Worm (Caenorhabditis elegans) whole organism, L4 larva: Measurements from ENCODE around the gene vha-1.

Experiments used
- D1046.2 ChIP-seq: fragments of 200-800 bp; sonication (Bioruptor generic); IDR thresholded peaks from 2 replicates; pipeline ENCODE4 v1.3.6; 2022; ENCODE audit warnings: missing genetic modification characterization, missing compliant biosample characterization
- T20F7.1 ChIP-seq: fragments of 200-800 bp; sonication (Bioruptor generic); optimal IDR thresholded peaks from 2 replicates; lab custom pipeline; 2018; ENCODE audit warnings: mild to moderate bottlenecking, missing genetic modification characterization, missing compliant biosample characterization
- T26A8.4 ChIP-seq: fragments of 200-800 bp; sonication (Bioruptor generic); IDR thresholded peaks from 2 replicates; pipeline ENCODE4 v1.3.6; 2022; ENCODE audit warnings: missing genetic modification characterization, missing compliant biosample characterization
- aha-1 ChIP-seq: fragments of 150-350 bp; peaks from one replicate; lab custom pipeline; 2014; ENCODE audit warnings: missing biosample characterization, missing genetic modification characterization
- arid-1 ChIP-seq: fragments of 200-800 bp; sonication (Bioruptor generic); conservative IDR thresholded peaks from 2 replicates; pipeline ENCODE4 v1.3.6; 2022; ENCODE audit warnings: missing genetic modification reagents, missing genetic modification characterization, missing compliant biosample characterization
- attf-4 ChIP-seq: sonication (generic microtip); optimal IDR thresholded peaks from 3 replicates; lab custom pipeline; 2017; ENCODE audit warnings: missing biosample characterization, missing genetic modification characterization
- ceh-28 ChIP-seq: fragments of 150-350 bp; optimal IDR thresholded peaks from 2 replicates; lab custom pipeline; 2014; ENCODE audit warnings: missing biosample characterization, missing genetic modification reagents, missing genetic modification characterization
- ceh-32 ChIP-seq: sonication (generic microtip); optimal IDR thresholded peaks from 2 replicates; lab custom pipeline; 2016; ENCODE audit warnings: mild to moderate bottlenecking, missing genetic modification characterization, missing compliant biosample characterization; ENCODE audit not compliant: poor library complexity
- ces-1 ChIP-seq: fragments of 150-350 bp; sonication (generic microtip); optimal IDR thresholded peaks from 4 replicates; lab custom pipeline; 2014; ENCODE audit warnings: missing biosample characterization, missing genetic modification reagents, missing genetic modification characterization
- cey-2 ChIP-seq: sonication (generic microtip); optimal IDR thresholded peaks from 3 replicates; lab custom pipeline; 2017; ENCODE audit warnings: missing genetic modification characterization, mild to moderate bottlenecking, missing compliant biosample characterization, antibody characterized with exemption, borderline replicate concordance; ENCODE audit not compliant: insufficient read depth
- dmd-9 ChIP-seq: fragments of 200-800 bp; sonication (Bioruptor generic); IDR thresholded peaks from 2 replicates; pipeline ENCODE4 v1.3.6; 2022; ENCODE audit warnings: missing genetic modification reagents, missing genetic modification characterization, missing compliant biosample characterization
- dpl-1 ChIP-seq: fragments of 150-350 bp; optimal IDR thresholded peaks from 2 replicates; lab custom pipeline; 2014; ENCODE audit warnings: missing biosample characterization, missing genetic modification reagents, missing genetic modification characterization
- dve-1 ChIP-seq: sonication (generic microtip); optimal IDR thresholded peaks from 2 replicates; lab custom pipeline; 2017; ENCODE audit warnings: antibody characterized with exemption, mild to moderate bottlenecking, missing genetic modification characterization, missing compliant biosample characterization; ENCODE audit not compliant: insufficient read depth
- gei-8 ChIP-seq: fragments of 200-800 bp; sonication (Bioruptor generic); optimal IDR thresholded peaks from 2 replicates; lab custom pipeline; 2018; ENCODE audit warnings: mild to moderate bottlenecking, missing genetic modification characterization, missing compliant biosample characterization
- hlh-11 ChIP-seq: fragments of 200-800 bp; sonication (Bioruptor generic); optimal IDR thresholded peaks from 2 replicates; lab custom pipeline; 2018; ENCODE audit warnings: mild to moderate bottlenecking, missing genetic modification characterization, missing compliant biosample characterization
- hmg-1.1 ChIP-seq: fragments of 200-800 bp; sonication (Bioruptor generic); IDR thresholded peaks from 2 replicates; pipeline ENCODE4 v1.3.6; 2022; ENCODE audit warnings: missing genetic modification reagents, missing genetic modification characterization, missing compliant biosample characterization
- jun-1 ChIP-seq: fragments of 150-350 bp; optimal IDR thresholded peaks from 2 replicates; lab custom pipeline; 2014; ENCODE audit warnings: missing biosample characterization, missing genetic modification reagents, missing genetic modification characterization
- lim-7 ChIP-seq: fragments of 200-800 bp; sonication (Bioruptor generic); IDR thresholded peaks from 2 replicates; pipeline ENCODE4 v1.3.6; 2022; ENCODE audit warnings: missing genetic modification characterization, missing compliant biosample characterization
- lin-13 ChIP-seq: fragments of 150-350 bp; optimal IDR thresholded peaks from 2 replicates; lab custom pipeline; 2014; ENCODE audit warnings: missing biosample characterization, missing genetic modification reagents, missing genetic modification characterization
- lin-38 ChIP-seq: fragments of 200-800 bp; sonication (Bioruptor generic); IDR thresholded peaks from 2 replicates; pipeline ENCODE4 v1.3.6; 2022; ENCODE audit warnings: missing genetic modification reagents, missing genetic modification characterization, missing compliant biosample characterization
- mdl-1 ChIP-seq, 2 experiments: fragments of 150-350 bp in 1 of 2; sonication (generic microtip) in 1 of 2; optimal IDR thresholded peaks; 2 replicates each; lab custom pipeline; 2014 to 2017; ENCODE audit warnings: missing biosample characterization in 2 of 2, missing genetic modification characterization in 2 of 2
- mep-1 ChIP-seq: fragments of 150-350 bp; sonication (generic microtip); optimal IDR thresholded peaks from 3 replicates; lab custom pipeline; 2014; ENCODE audit warnings: missing biosample characterization, missing genetic modification characterization
- mes-2 ChIP-seq: sonication (generic microtip); optimal IDR thresholded peaks from 2 replicates; lab custom pipeline; 2016; ENCODE audit warnings: missing genotype, mild to moderate bottlenecking, missing genetic modification characterization, missing compliant biosample characterization; ENCODE audit not compliant: poor library complexity, severe bottlenecking
- nhr-28 ChIP-seq: fragments of 150-350 bp; optimal IDR thresholded peaks from 2 replicates; lab custom pipeline; 2014; ENCODE audit warnings: missing biosample characterization, missing genetic modification characterization
- sdz-12 ChIP-seq: fragments of 200-800 bp; sonication (Bioruptor generic); optimal IDR thresholded peaks from 2 replicates; lab custom pipeline; 2018; ENCODE audit warnings: mild to moderate bottlenecking, missing genetic modification characterization, missing compliant biosample characterization
- set-16 ChIP-seq: fragments of 200-800 bp; sonication (Bioruptor generic); IDR thresholded peaks from 2 replicates; pipeline ENCODE4 v1.3.6; 2022; ENCODE audit warnings: missing genetic modification reagents, missing genetic modification characterization, missing compliant biosample characterization
- snpc-1.2 ChIP-seq: fragments of 200-800 bp; sonication (Bioruptor generic); IDR thresholded peaks from 2 replicates; pipeline ENCODE4 v1.3.6; 2022; ENCODE audit warnings: missing genetic modification reagents, missing genetic modification characterization, missing compliant biosample characterization
- tag-97 ChIP-seq: fragments of 200-800 bp; sonication (Bioruptor generic); IDR thresholded peaks from 2 replicates; pipeline ENCODE4 v1.3.6; 2022; ENCODE audit warnings: missing genetic modification characterization, missing compliant biosample characterization
- unc-130 ChIP-seq: sonication (generic microtip); optimal IDR thresholded peaks from 2 replicates; lab custom pipeline; 2016; ENCODE audit warnings: missing genetic modification reagents, missing genetic modification characterization, missing compliant biosample characterization
- unc-62 ChIP-seq, 3 experiments: fragments of 150-350 bp in 1 of 3; sonication (generic microtip); optimal IDR thresholded peaks in 2 of 3; peaks in 1 of 3; 1 replicate in 1 of 3; 2 replicates in 2 of 3; lab custom pipeline; 2014 to 2017; ENCODE audit warnings: missing biosample characterization in 3 of 3, missing genetic modification characterization in 3 of 3, missing genetic modification reagents in 3 of 3, missing genotype in 1 of 3

vha-1 gene

DNA sequence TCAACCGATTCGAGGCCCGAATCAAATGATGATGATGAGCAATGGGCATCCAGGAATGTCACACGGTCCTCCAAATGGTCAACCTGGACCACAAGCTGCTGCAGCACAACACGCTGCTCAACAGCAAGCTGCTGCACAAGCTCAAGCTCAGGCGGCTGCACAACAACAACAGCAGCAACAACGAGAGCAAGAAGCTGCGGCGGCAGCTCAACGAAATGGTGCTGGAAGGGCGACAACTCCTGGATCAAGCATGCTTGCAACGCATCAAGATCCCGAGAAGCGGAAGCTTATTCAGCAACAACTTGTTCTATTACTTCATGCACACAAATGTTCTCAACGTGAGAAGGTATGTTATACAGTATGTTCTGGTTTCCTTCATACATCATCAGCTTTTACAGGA lies 13.0 kb upstream of the vha-1 start:
- TF ChIP-seq unc-62 (GFP tag; optimal IDR thresholded peaks at IDR 0.05 in 1 of 2; lab: Kevin White, UChicago), result peak in 1 of 2 experiments; percentile 17
- no peak for TF ChIP-seq unc-62 (tag; optimal IDR thresholded peaks at IDR 0.05; lab: Kevin White, UChicago)
- TF ChIP-seq set-16 (GFP tag; lab: Robert Waterston, UW), result peak; percentile 69
- TF ChIP-seq mdl-1 (tag; optimal IDR thresholded peaks at IDR 0.05; lab: Kevin White, UChicago), result no peak
- TF ChIP-seq dmd-9 (GFP tag; lab: Robert Waterston, UW), result 0 out of 2 replicates have a peak, but pooled peaks have one; percentile 55
- TF ChIP-seq lim-7, result 0 out of 2 replicates have a peak, but pooled peaks have one; percentile 14

ce11 chrIII:9770590-9770989 lies 10.5 kb upstream of the vha-1 start:
- TF ChIP-seq jun-1 (tag; lab: Kevin White, UChicago), result no peak
- peak in 1 of 2 experiments; percentile 97 for TF ChIP-seq unc-62 (GFP tag; optimal IDR thresholded peaks at IDR 0.05 in 1 of 2; lab: Kevin White, UChicago)
- no peak for TF ChIP-seq unc-62 (tag; optimal IDR thresholded peaks at IDR 0.05; lab: Kevin White, UChicago)

DNA sequence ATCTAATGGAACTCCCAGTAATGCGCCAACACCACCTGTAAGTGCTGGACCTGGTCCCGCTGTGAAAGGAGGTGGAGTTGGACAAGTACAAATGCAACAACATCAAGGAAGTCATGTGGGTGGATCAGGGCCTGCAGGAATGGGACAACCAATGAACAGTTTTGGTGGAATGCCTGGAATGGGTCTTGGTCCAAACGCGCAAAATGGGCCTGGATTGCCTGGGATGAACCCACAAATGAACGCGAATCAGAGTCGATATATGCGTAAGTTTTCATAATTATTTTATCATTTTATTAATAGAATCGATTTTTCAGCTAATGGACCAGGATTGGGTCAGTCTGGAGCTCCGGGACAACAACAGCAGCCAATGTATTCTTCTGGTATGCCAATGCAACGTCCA lies 8.7 kb upstream of the vha-1 start:
- no peak for TF ChIP-seq arid-1 (GFP tag; lab: Robert Waterston, UW)
- TF ChIP-seq lin-13 (GFP tag; lab: Kevin White, UChicago), result no peak
- TF ChIP-seq snpc-1.2 (GFP tag; lab: Robert Waterston, UW), result no peak
- TF ChIP-seq D1046.2 (GFP tag; lab: Robert Waterston, UW), result 0 out of 2 replicates have a peak, but pooled peaks have one; percentile 50
- no peak for TF ChIP-seq gei-8
- no peak for TF ChIP-seq T20F7.1 (GFP tag; lab: Kevin White, UChicago)
- TF ChIP-seq tag-97 (GFP tag; lab: Robert Waterston, UW), result no peak
- TF ChIP-seq sdz-12 (GFP tag; lab: Kevin White, UChicago), result no peak
- 0 out of 2 replicates have a peak, but pooled peaks have one; percentile 27 for TF ChIP-seq lin-38 (GFP tag; lab: Robert Waterston, UW)
- TF ChIP-seq ces-1 (GFP tag; lab: Kevin White, UChicago), result no peak
- no peak for TF ChIP-seq T26A8.4 (GFP tag; lab: Robert Waterston, UW)
- peak in 1 of 2 experiments; percentile 25 for TF ChIP-seq unc-62 (GFP tag; optimal IDR thresholded peaks at IDR 0.05 in 1 of 2; lab: Kevin White, UChicago)
- no peak for TF ChIP-seq unc-62 (tag; optimal IDR thresholded peaks at IDR 0.05; lab: Kevin White, UChicago)
- no peak for TF ChIP-seq ceh-28

DNA sequence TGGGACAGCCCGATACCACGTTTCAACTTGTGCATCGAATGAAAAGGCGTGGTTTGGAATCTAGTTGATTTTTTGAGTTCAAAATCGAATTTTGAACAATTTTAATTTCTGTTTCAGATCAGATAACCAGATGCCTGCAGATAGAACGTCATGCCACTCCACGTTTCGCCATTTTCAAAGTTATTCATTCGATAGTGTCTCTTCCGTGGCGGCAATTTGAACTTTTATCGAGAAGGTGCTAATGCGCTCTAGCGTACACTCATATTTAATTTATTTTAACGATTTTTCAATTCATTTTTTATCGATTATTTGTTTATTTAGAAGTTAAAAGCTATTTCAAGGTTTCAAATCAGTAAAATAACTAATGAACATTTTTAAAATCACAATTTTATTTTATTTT lies 5.1 kb upstream of the vha-1 start:
- TF ChIP-seq mes-2 (tag; lab: Kevin White, UChicago) (peak; percentile 73), attf-4 (tag; lab: Kevin White, UChicago) (no peak), dpl-1 (peak; percentile 54), unc-130 (GFP tag; lab: Kevin White, UChicago) (peak; percentile 38), aha-1 (tag; lab: Kevin White, UChicago) (peak; percentile 79), lin-38 (GFP tag; lab: Robert Waterston, UW) (peak; percentile 82)

ce11 chrIII:9776323-9776722 lies 4.7 kb upstream of the vha-1 start, which contains the start of gene usp-46:
usp-46 (plus strand) TSS chrIII:9776623.
- TF ChIP-seq mes-2 (tag; lab: Kevin White, UChicago) (peak; percentile 22), hmg-1.1 (GFP tag; lab: Robert Waterston, UW) (0 out of 2 replicates have a peak, but pooled peaks have one; percentile 18), nhr-28 (tag; lab: Kevin White, UChicago) (peak; percentile 4), mep-1 (tag; lab: Kevin White, UChicago) (peak; percentile 7), hlh-11 (peak; percentile 4), ceh-32 (tag; lab: Kevin White, UChicago) (no peak), dve-1 (tag; lab: Kevin White, UChicago) (peak; percentile 10), cey-2 (tag; lab: Kevin White, UChicago) (no peak)
